Worm (Caenorhabditis elegans) whole organism, L3 larva: Measurements from ENCODE around the gene dhs-24.

Experiments used
- ZK546.5 ChIP-seq: sonication (generic microtip); optimal IDR thresholded peaks from 2 replicates; lab custom pipeline; 2017; ENCODE audit warnings: missing biosample characterization, missing genetic modification characterization
- ceh-82 ChIP-seq: fragments of 150-350 bp; optimal IDR thresholded peaks from 2 replicates; lab custom pipeline; 2014; ENCODE audit warnings: missing biosample characterization, missing genetic modification characterization
- egl-27 ChIP-seq: sonication (generic microtip); optimal IDR thresholded peaks from 4 replicates; lab custom pipeline; 2017; ENCODE audit warnings: missing biosample characterization, missing genetic modification reagents, missing genetic modification characterization
- elt-1 ChIP-seq: fragments of 150-350 bp; optimal IDR thresholded peaks from 2 replicates; lab custom pipeline; 2014; ENCODE audit warnings: missing biosample characterization, missing genetic modification characterization
- elt-3 ChIP-seq, 3 experiments: fragments of 150-350 bp in 1 of 3; sonication (generic microtip) in 2 of 3; optimal IDR thresholded peaks; 2 replicates in 2 of 3; 4 replicates in 1 of 3; lab custom pipeline; 2014 to 2017; ENCODE audit warnings: missing biosample characterization in 3 of 3, missing genetic modification characterization in 3 of 3
- fkh-10 ChIP-seq: sonication (generic microtip); optimal IDR thresholded peaks from 2 replicates; lab custom pipeline; 2017; ENCODE audit warnings: missing biosample characterization, missing genetic modification reagents, missing genetic modification characterization
- jun-1 ChIP-seq: fragments of 150-350 bp; optimal IDR thresholded peaks from 2 replicates; lab custom pipeline; 2014; ENCODE audit warnings: missing biosample characterization, missing genetic modification reagents, missing genetic modification characterization
- lin-39 ChIP-seq: fragments of 150-350 bp; optimal IDR thresholded peaks from 2 replicates; lab custom pipeline; 2018; ENCODE audit warnings: missing biosample characterization, missing genetic modification reagents, missing genetic modification characterization
- nhr-28 ChIP-seq: fragments of 150-350 bp; optimal IDR thresholded peaks from 2 replicates; lab custom pipeline; 2014; ENCODE audit warnings: missing biosample characterization, missing genetic modification characterization
- nhr-76 ChIP-seq: fragments of 150-350 bp; sonication (generic microtip); optimal IDR thresholded peaks from 5 replicates; lab custom pipeline; 2014; ENCODE audit warnings: missing biosample characterization, missing genetic modification characterization
- sea-2 ChIP-seq: fragments of 150-350 bp; sonication (generic microtip); optimal IDR thresholded peaks from 4 replicates; lab custom pipeline; 2014; ENCODE audit warnings: missing biosample characterization, missing genetic modification reagents, missing genetic modification characterization
- unc-39 ChIP-seq: sonication (generic microtip); optimal IDR thresholded peaks from 4 replicates; lab custom pipeline; 2017; ENCODE audit warnings: missing biosample characterization, missing genetic modification characterization
- ztf-11 ChIP-seq: fragments of 150-350 bp; optimal IDR thresholded peaks from 2 replicates; lab custom pipeline; 2014; ENCODE audit warnings: missing biosample characterization, missing genetic modification characterization

DNA sequence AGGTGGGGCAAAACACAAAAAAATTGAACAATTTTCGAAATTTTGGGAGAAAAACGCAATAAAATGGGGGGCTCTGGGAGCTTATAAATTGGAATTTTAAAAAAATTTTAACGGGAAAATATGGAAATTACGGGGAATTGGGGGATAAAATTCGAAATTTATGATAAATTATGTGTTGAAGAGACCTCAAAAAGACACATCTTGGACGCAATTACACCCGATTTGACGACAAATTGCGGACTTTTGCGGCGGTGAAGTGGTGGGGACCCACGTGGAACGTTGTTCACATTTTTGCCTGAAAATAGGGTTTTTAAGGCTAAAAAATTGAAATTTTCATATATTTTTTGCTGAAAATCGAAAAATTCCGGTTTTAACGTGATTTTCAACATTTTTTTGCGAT, 37.6 kb downstream of the dhs-24 start:
- TF ChIP-seq elt-1 (tag; lab: Kevin White, UChicago) (no peak), jun-1 (tag; lab: Kevin White, UChicago) (no peak), ZK546.5 (no peak), ztf-11 (no peak), fkh-10 (no peak), egl-27 (tag; lab: Kevin White, UChicago) (no peak), unc-39 (tag; lab: Kevin White, UChicago) (no peak), lin-39 (tag; lab: Kevin White, UChicago) (no peak), sea-2 (GFP tag; lab: Kevin White, UChicago) (no peak), ceh-82 (no peak), nhr-76 (tag; lab: Kevin White, UChicago) (no peak), nhr-28 (tag; lab: Kevin White, UChicago) (no peak), elt-3 (tag; optimal IDR thresholded peaks at IDR 0.05; lab: Kevin White, UChicago) (no peak)
